Fruit fly (Drosophila melanogaster) Kc167 (cell line): ENCODE results near the gene Frmd5.

Experiments used
- Myc ChIP-seq: fragments of >200 bp; optimal IDR thresholded peaks from 2 replicates; lab custom pipeline; 2017; ENCODE audit warnings: missing external identifiers
- Sin3A ChIP-seq: fragments of >200 bp; optimal IDR thresholded peaks from 2 replicates; lab custom pipeline; 2018; ENCODE audit warnings: missing external identifiers
- h ChIP-seq: fragments of >200 bp; optimal IDR thresholded peaks from 3 replicates; lab custom pipeline; 2018; ENCODE audit warnings: missing external identifiers
- psq ChIP-seq: fragments of >200 bp; optimal IDR thresholded peaks from 2 replicates; lab custom pipeline; 2017; ENCODE audit warnings: missing external identifiers

DNA sequence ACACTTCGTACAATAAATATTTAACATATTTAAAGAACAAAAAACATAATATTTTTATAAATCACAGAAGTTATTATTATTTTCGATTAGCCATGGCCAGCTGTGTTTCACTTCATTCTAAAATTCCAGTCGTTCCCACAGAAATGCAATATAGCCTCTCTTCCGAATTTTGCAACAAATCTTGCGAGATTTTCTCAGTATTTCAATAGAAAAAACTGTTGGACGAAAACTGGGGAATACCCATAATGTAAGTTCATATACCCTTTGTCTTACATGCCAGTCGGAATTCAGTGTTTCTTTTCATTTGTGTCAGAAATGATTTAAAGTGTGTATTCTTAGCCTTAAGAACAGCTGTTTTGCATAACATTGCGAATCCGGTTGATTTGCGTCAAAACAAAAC is 12.3 kb downstream of the Frmd5 start, which contains the start of the genes CtsL4 and ClpP:
- TF ChIP-seq Sin3A (lab: Kevin White, UChicago) (no peak), Myc (lab: Kevin White, UChicago) (no peak), h (lab: Kevin White, UChicago) (no peak), psq (lab: Kevin White, UChicago) (no peak)
